Fruit fly (Drosophila melanogaster): ENCODE results near the gene CG33630.
A peak's percentile ranks its signal among the peaks of the same experiment; 100 is the strongest.

The CG33630 gene

DNA sequence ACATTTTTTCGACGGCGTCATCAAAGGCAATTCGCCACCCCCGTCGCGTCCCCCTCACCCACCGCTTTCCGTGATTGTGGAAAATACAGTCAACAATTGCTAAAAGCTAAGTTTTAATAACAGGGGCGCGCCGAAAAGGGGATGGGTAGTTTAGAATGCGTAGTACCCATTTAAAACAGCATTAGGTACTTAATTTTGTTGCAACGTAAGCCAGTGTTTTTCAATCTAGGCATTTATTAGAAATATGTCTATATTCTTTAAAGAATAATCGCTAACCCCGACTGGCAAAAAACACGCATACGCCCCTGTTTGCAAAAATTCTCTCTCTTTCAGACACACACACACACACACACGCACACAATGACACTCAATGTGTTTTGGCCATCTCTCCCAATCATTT is 22.5 kb downstream of the CG33630 start (continued):
- peak; percentile 82 for TF ChIP-seq CG12769 (tag; optimal IDR thresholded peaks at IDR 0.05)
- no peak for TF ChIP-seq pan (optimal IDR thresholded peaks at IDR 0.05)
- TF ChIP-seq pan (GFP tag; optimal IDR thresholded peaks at IDR 0.05 in 1 of 2, IDR thresholded peaks at IDR 0.05 in 1 of 2) = peak in 1 of 2 experiments; percentile 61
- no peak for TF ChIP-seq grn (GFP tag; optimal IDR thresholded peaks at IDR 0.05)
- peak; percentile 50 for TF ChIP-seq CG3847 (GFP tag; IDR thresholded peaks at IDR 0.05)
- TF ChIP-seq CG7556 (GFP tag; optimal IDR thresholded peaks at IDR 0.05) = peak; percentile 13
- TF ChIP-seq PHDP (tag; optimal IDR thresholded peaks at IDR 0.05) = peak; percentile 45
- TF ChIP-seq MBD-R2 (GFP tag; IDR thresholded peaks at IDR 0.05) = peak; percentile 38; the same call in 1 of the 2 replicates
- TF ChIP-seq CG9876 (GFP tag; optimal IDR thresholded peaks at IDR 0.05) = peak; percentile 28
- peak; percentile 79 for TF ChIP-seq CG3281 (GFP tag; optimal IDR thresholded peaks at IDR 0.05)
- TF ChIP-seq crp (GFP tag; optimal IDR thresholded peaks at IDR 0.05) = no peak
- peak; percentile 39; the same call in 1 of the 2 replicates for TF ChIP-seq CG10366 (GFP tag; IDR thresholded peaks at IDR 0.05)
- TF ChIP-seq kah (GFP tag; optimal IDR thresholded peaks at IDR 0.05) = no peak
- peak; percentile 21 for TF ChIP-seq CG6813 (GFP tag; optimal IDR thresholded peaks at IDR 0.05)
- peak; percentile 68 for TF ChIP-seq schlank (tag; optimal IDR thresholded peaks at IDR 0.05)
- no peak for TF ChIP-seq Adf1 (GFP tag; IDR thresholded peaks at IDR 0.05)
- TF ChIP-seq Six4 (GFP tag; optimal IDR thresholded peaks at IDR 0.05) = no peak
- TF ChIP-seq Meics (GFP tag; optimal IDR thresholded peaks at IDR 0.05) = peak; percentile 79
- TF ChIP-seq pnt (GFP tag; optimal IDR thresholded peaks at IDR 0.05) = no peak
- no peak for TF ChIP-seq CG17328 (GFP tag; IDR thresholded peaks at IDR 0.05)
- no peak for TF ChIP-seq CG14965 (GFP tag; optimal IDR thresholded peaks at IDR 0.05; ENCODE audit: borderline replicate concordance)
- TF ChIP-seq eyg (GFP tag; optimal IDR thresholded peaks at IDR 0.05) = peak; percentile 9
- TF ChIP-seq D19B (GFP tag; optimal IDR thresholded peaks at IDR 0.05) = peak; percentile 50
- peak; percentile 50 for TF ChIP-seq Ptx1 (GFP tag; IDR thresholded peaks at IDR 0.05)
- TF ChIP-seq gcm (GFP tag; optimal IDR thresholded peaks at IDR 0.05) = no peak
- no peak for TF ChIP-seq bowl (GFP tag; IDR thresholded peaks at IDR 0.05)
- TF ChIP-seq CG6689 (GFP tag; IDR thresholded peaks at IDR 0.05) = no peak
- TF ChIP-seq slbo (GFP tag; IDR thresholded peaks at IDR 0.05) = peak; percentile 90
- TF ChIP-seq CG1647 (GFP tag; optimal IDR thresholded peaks at IDR 0.05) = peak; percentile 57
- no peak for TF ChIP-seq CG4820 (GFP tag; optimal IDR thresholded peaks at IDR 0.05)
- peak; percentile 68 for TF ChIP-seq cwo (GFP tag; optimal IDR thresholded peaks at IDR 0.05)
- TF ChIP-seq zf30C (GFP tag; optimal IDR thresholded peaks at IDR 0.05) = no peak
- TF ChIP-seq CG6683 (GFP tag; optimal IDR thresholded peaks at IDR 0.05) = no peak
- peak; percentile 82 for TF ChIP-seq CG32532 (GFP tag; IDR thresholded peaks at IDR 0.05)
- TF ChIP-seq Sox102F (GFP tag; optimal IDR thresholded peaks at IDR 0.05) = peak; percentile 7
- peak; percentile 29 for TF ChIP-seq Xbp1 (GFP tag; optimal IDR thresholded peaks at IDR 0.05)
- no peak for TF ChIP-seq D (optimal IDR thresholded peaks at IDR 0.05)
- TF ChIP-seq D (GFP tag; optimal IDR thresholded peaks at IDR 0.05) = no peak
- peak; percentile 61; the same call in 1 of the 2 replicates for TF ChIP-seq H2.0 (GFP tag; IDR thresholded peaks at IDR 0.05)
- 0 out of 3 replicates have a peak, but pooled peaks have one; percentile 45 for TF ChIP-seq H15 (GFP tag; IDR thresholded peaks at IDR 0.05)
- peak; percentile 66 for TF ChIP-seq Taf1 (GFP tag; IDR thresholded peaks at IDR 0.05)
- TF ChIP-seq jigr1 (GFP tag; IDR thresholded peaks at IDR 0.05) = no peak; the same call in 2 of the 3 replicates
- TF ChIP-seq Fer2 (tag; optimal IDR thresholded peaks at IDR 0.05) = no peak
- peak; percentile 52 for TF ChIP-seq CG12155 (GFP tag; optimal IDR thresholded peaks at IDR 0.05)
- TF ChIP-seq sob (GFP tag; IDR thresholded peaks at IDR 0.05) = peak; percentile 53
- TF ChIP-seq Abd-B (GFP tag; optimal IDR thresholded peaks at IDR 0.05) = no peak
- TF ChIP-seq Hsf (GFP tag; optimal IDR thresholded peaks at IDR 0.05) = peak; percentile 33
- peak; percentile 57; the same call in 1 of the 3 replicates for TF ChIP-seq CG11456 (GFP tag; IDR thresholded peaks at IDR 0.05)
- TF ChIP-seq lmd (GFP tag; IDR thresholded peaks at IDR 0.05) = peak; percentile 65; the same call in 1 of the 2 replicates
- TF ChIP-seq zfh2 (GFP tag; optimal IDR thresholded peaks at IDR 0.05) = peak; percentile 83
- TF ChIP-seq mld (GFP tag; IDR thresholded peaks at IDR 0.05; ENCODE audit: partially characterized antibody) = no peak
- peak; percentile 14; the same call in 1 of the 2 replicates for TF ChIP-seq HLH3B (GFP tag; IDR thresholded peaks at IDR 0.05)

All from whole organism, embryonic.